Fruit fly (Drosophila melanogaster): ENCODE results near the gene CG17672.

The CG17672 gene

dm6 chr3L:13036706-13037457 is 8.1 kb downstream of the CG17672 start, which contains the start of gene Srrm1 (continued):
- TF ChIP-seq eg (GFP tag; IDR thresholded peaks at IDR 0.05) (no peak), CG8119 (GFP tag; IDR thresholded peaks at IDR 0.05) (no peak), CG6854 (GFP tag; optimal IDR thresholded peaks at IDR 0.05) (no peak), CG16779 (tag; optimal IDR thresholded peaks at IDR 0.05) (no peak), CG8632 (GFP tag; optimal IDR thresholded peaks at IDR 0.05) (no peak), CG11902 (GFP tag; optimal IDR thresholded peaks at IDR 0.05) (no peak), fkh (GFP tag; optimal IDR thresholded peaks at IDR 0.05) (no peak), esn (GFP tag; optimal IDR thresholded peaks at IDR 0.05) (peak; percentile 40), CG32006 (GFP tag; optimal IDR thresholded peaks at IDR 0.05) (no peak), fd85E (GFP tag; optimal IDR thresholded peaks at IDR 0.05) (no peak), CG6163 (GFP tag; IDR thresholded peaks at IDR 0.05) (no peak), CG34406 (GFP tag; optimal IDR thresholded peaks at IDR 0.05) (no peak), topi (GFP tag; optimal IDR thresholded peaks at IDR 0.05) (peak; percentile 21), CG10631 (GFP tag; optimal IDR thresholded peaks at IDR 0.05) (no peak), achi (GFP tag; optimal IDR thresholded peaks at IDR 0.05) (no peak), CG11762 (GFP tag; optimal IDR thresholded peaks at IDR 0.05; ENCODE audit: insufficient read depth) (no peak)

DNA sequence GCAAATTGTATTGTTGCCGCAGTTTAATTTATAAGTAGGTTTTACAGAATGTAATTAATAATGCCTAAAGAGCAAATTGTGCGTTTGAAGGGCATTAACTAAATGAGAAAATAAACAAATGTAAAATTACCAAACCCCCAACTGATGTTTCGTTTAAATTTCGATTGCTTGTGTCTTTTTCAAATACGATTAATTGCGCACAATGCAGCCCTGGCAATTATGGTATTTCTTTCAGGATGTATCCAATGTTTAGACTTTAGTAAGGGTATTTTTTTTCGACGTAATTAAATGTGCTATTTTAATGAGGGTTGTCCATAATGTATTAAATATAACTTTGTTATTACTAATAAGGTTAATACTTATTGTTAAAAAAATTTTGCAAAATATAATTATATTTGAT is 12.1 kb downstream of the CG17672 start:
- TF ChIP-seq CG10669 (GFP tag; optimal IDR thresholded peaks at IDR 0.05), result no peak
- TF ChIP-seq OdsH (GFP tag; optimal IDR thresholded peaks at IDR 0.05), result no peak
- no peak for TF ChIP-seq CG10631 (GFP tag; optimal IDR thresholded peaks at IDR 0.05)
- no peak for TF ChIP-seq Ets21C (GFP tag; optimal IDR thresholded peaks at IDR 0.05)
- TF ChIP-seq topi (GFP tag; optimal IDR thresholded peaks at IDR 0.05), result no peak
- no peak for TF ChIP-seq Sox14 (GFP tag; optimal IDR thresholded peaks at IDR 0.05)
- TF ChIP-seq ss (GFP tag; optimal IDR thresholded peaks at IDR 0.05), result no peak
- TF ChIP-seq CG16779 (tag; optimal IDR thresholded peaks at IDR 0.05), result no peak
- TF ChIP-seq CG11902 (GFP tag; optimal IDR thresholded peaks at IDR 0.05), result no peak
- no peak for TF ChIP-seq CG9139 (GFP tag; optimal IDR thresholded peaks at IDR 0.05)
- TF ChIP-seq CG8319 (GFP tag; optimal IDR thresholded peaks at IDR 0.05), result no peak
- TF ChIP-seq Eip93F (GFP tag; optimal IDR thresholded peaks at IDR 0.05), result no peak
- TF ChIP-seq Hr38 (GFP tag; optimal IDR thresholded peaks at IDR 0.05), result no peak
- no peak for TF ChIP-seq CG7368 (GFP tag; optimal IDR thresholded peaks at IDR 0.05)
- TF ChIP-seq CG6854 (GFP tag; optimal IDR thresholded peaks at IDR 0.05), result no peak
- TF ChIP-seq CG6808 (GFP tag; optimal IDR thresholded peaks at IDR 0.05), result no peak
- no peak for TF ChIP-seq Met (GFP tag; optimal IDR thresholded peaks at IDR 0.05)
- no peak for TF ChIP-seq dac (GFP tag; optimal IDR thresholded peaks at IDR 0.05)
- no peak for TF ChIP-seq eg (GFP tag; IDR thresholded peaks at IDR 0.05)

dm6 chr3L:13041292-13042067 is 12.7 kb downstream of the CG17672 start, which contains the start of gene RpS4:
Gene RpS4, plus strand, starts transcription at chr3L:13041756.
- TF ChIP-seq vri (GFP tag; optimal IDR thresholded peaks at IDR 0.05) (peak; percentile 86), dac (GFP tag; optimal IDR thresholded peaks at IDR 0.05) (peak; percentile 63), Sox14 (GFP tag; optimal IDR thresholded peaks at IDR 0.05) (peak; percentile 60), CG7368 (GFP tag; optimal IDR thresholded peaks at IDR 0.05) (peak; percentile 85), CG3919 (GFP tag; optimal IDR thresholded peaks at IDR 0.05) (peak; percentile 94), salr (GFP tag; optimal IDR thresholded peaks at IDR 0.05) (peak in 1 of 2 experiments; percentile 92), Eip75B (GFP tag; optimal IDR thresholded peaks at IDR 0.05) (peak; percentile 86), pdm3 (GFP tag; optimal IDR thresholded peaks at IDR 0.05) (peak; percentile 83), ss (GFP tag; optimal IDR thresholded peaks at IDR 0.05) (peak; percentile 89 to 95), eg (GFP tag; IDR thresholded peaks at IDR 0.05) (peak; percentile 84), CG1621 (tag; optimal IDR thresholded peaks at IDR 0.05) (peak; percentile 88), CG6163 (GFP tag; IDR thresholded peaks at IDR 0.05) (peak; percentile 90), Blimp-1 (GFP tag; optimal IDR thresholded peaks at IDR 0.05) (peak; percentile 79), topi (GFP tag; optimal IDR thresholded peaks at IDR 0.05) (peak; percentile 82), CG3032 (tag; optimal IDR thresholded peaks at IDR 0.05) (peak; percentile 69), fkh (GFP tag; optimal IDR thresholded peaks at IDR 0.05) (peak; percentile 79), CG6276 (GFP tag; optimal IDR thresholded peaks at IDR 0.05) (no peak), esn (GFP tag; optimal IDR thresholded peaks at IDR 0.05) (peak; percentile 88), dsx (GFP tag; optimal IDR thresholded peaks at IDR 0.05; ENCODE audit: poor library complexity, severe bottlenecking) (peak; percentile 67), CG6854 (GFP tag; optimal IDR thresholded peaks at IDR 0.05) (peak; percentile 99), Gug (GFP tag; IDR thresholded peaks at IDR 0.05) (peak; percentile 30; the same call in 1 of the 2 replicates), Hr4 (GFP tag; optimal IDR thresholded peaks at IDR 0.05) (no peak), Ets21C (GFP tag; optimal IDR thresholded peaks at IDR 0.05) (peak; percentile 64), cyc (GFP tag; optimal IDR thresholded peaks at IDR 0.05) (peak; percentile 84), CG8632 (GFP tag; optimal IDR thresholded peaks at IDR 0.05) (peak; percentile 74), Lpt (GFP tag; optimal IDR thresholded peaks at IDR 0.05) (no peak), Hr38 (GFP tag; optimal IDR thresholded peaks at IDR 0.05) (no peak)
